Fruit fly (Drosophila melanogaster): ENCODE results near the gene GstT3.

Gene GstT3

DNA sequence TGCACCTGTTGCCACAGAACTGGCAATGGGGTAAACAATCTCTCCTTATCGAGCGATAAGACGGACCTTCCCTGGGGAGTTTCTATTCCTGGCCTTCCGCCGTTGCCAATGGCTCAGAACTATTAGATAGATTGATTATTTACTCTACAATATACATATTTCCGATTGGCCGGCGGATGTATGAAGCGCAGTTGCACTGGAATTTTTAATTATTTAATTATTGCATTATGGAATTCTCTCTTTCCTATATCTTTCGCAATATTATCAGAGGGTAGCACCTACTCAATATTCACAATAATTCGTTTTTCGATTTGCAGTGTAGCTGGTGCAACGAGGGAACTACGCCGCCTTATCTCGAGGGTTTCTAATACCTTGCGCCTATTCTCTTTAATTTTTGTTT lies at the start of gene GstT3:
Gene GstT3, plus strand, starts transcription at position 301 of the 400 bp plus-strand sequence.
- no peak for TF ChIP-seq CG4496 (GFP tag; IDR thresholded peaks at IDR 0.05)
- no peak for TF ChIP-seq fd96Ca (GFP tag; IDR thresholded peaks at IDR 0.05)
- no peak for TF ChIP-seq CG17806 (tag; optimal IDR thresholded peaks at IDR 0.05)
- TF ChIP-seq CG9948 (tag; optimal IDR thresholded peaks at IDR 0.05) = no peak

- TF ChIP-seq CG15710 (tag; optimal IDR thresholded peaks at IDR 0.05) (no peak), fd96Ca (GFP tag; IDR thresholded peaks at IDR 0.05) (no peak), CG17806 (tag; optimal IDR thresholded peaks at IDR 0.05) (no peak), D1 (tag; optimal IDR thresholded peaks at IDR 0.05) (no peak), Snoo (tag; optimal IDR thresholded peaks at IDR 0.05) (no peak), Ets98B (GFP tag; IDR thresholded peaks at IDR 0.05) (no peak), Pif1B (GFP tag; optimal IDR thresholded peaks at IDR 0.05) (no peak), CG13204 (GFP tag; optimal IDR thresholded peaks at IDR 0.05) (no peak), rn (GFP tag; IDR thresholded peaks at IDR 0.05) (no peak), CG9948 (tag; optimal IDR thresholded peaks at IDR 0.05) (no peak), EcR (GFP tag; optimal IDR thresholded peaks at IDR 0.05) (no peak), CG32121 (GFP tag; IDR thresholded peaks at IDR 0.05) (no peak), CG10348 (GFP tag; IDR thresholded peaks at IDR 0.05) (no peak), CG4496 (GFP tag; IDR thresholded peaks at IDR 0.05) (no peak), CG14655 (GFP tag; optimal IDR thresholded peaks at IDR 0.05) (no peak), CG12605 (GFP tag; IDR thresholded peaks at IDR 0.05) (no peak)
Observed at dm6 chrX:20418864-20419263, 48.4 kb upstream of the GstT3 start, which contains the start of gene Obp19c. Gene Obp19c (minus strand): TSS chrX:20418964.

dm6 chrX:20419313-20419712 lies 47.9 kb upstream of the GstT3 start, which contains the start of gene Obp19d:
Gene Obp19d (plus strand): TSS chrX:20419613.
- TF ChIP-seq CG8159 (tag; optimal IDR thresholded peaks at IDR 0.05) (no peak), Pif1A (GFP tag; optimal IDR thresholded peaks at IDR 0.05) (no peak), CG9948 (tag; optimal IDR thresholded peaks at IDR 0.05) (no peak), D1 (tag; optimal IDR thresholded peaks at IDR 0.05) (no peak), CG10348 (GFP tag; IDR thresholded peaks at IDR 0.05) (no peak), gl (tag; optimal IDR thresholded peaks at IDR 0.05) (no peak), CG12605 (GFP tag; IDR thresholded peaks at IDR 0.05) (no peak), Snoo (tag; optimal IDR thresholded peaks at IDR 0.05) (no peak), CG32121 (GFP tag; IDR thresholded peaks at IDR 0.05) (no peak), EcR (GFP tag; optimal IDR thresholded peaks at IDR 0.05) (no peak), fd96Ca (GFP tag; IDR thresholded peaks at IDR 0.05) (no peak), CG15710 (tag; optimal IDR thresholded peaks at IDR 0.05) (no peak), Ets98B (GFP tag; IDR thresholded peaks at IDR 0.05) (no peak), CG13204 (GFP tag; optimal IDR thresholded peaks at IDR 0.05) (no peak), CG4496 (GFP tag; IDR thresholded peaks at IDR 0.05) (no peak), CG14655 (GFP tag; optimal IDR thresholded peaks at IDR 0.05) (no peak), CG8301 (tag; optimal IDR thresholded peaks at IDR 0.05) (no peak), CG34367 (tag; optimal IDR thresholded peaks at IDR 0.05) (no peak)

DNA sequence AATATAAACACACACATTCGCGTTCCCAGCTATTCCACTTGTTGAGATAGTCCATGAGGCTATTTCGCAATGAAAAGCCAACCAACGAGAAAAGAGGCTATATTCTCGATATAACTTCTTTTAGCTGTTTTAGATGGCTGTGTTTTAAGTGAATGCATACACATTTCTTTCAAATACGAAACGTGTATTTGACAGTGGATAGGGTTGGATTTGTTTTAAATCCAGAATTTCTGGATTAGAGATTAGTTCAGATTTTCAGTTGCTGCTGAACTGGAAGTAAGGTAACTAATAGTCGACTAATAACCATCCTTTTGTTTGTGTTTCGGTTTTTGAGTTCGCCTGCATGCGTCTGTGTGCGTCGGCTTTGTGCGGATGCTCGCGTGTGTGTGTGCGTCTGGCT lies 44.1 kb upstream of the GstT3 start:
- TF ChIP-seq Pif1B (GFP tag; optimal IDR thresholded peaks at IDR 0.05) (no peak), CG4496 (GFP tag; IDR thresholded peaks at IDR 0.05) (no peak), fd96Ca (GFP tag; IDR thresholded peaks at IDR 0.05) (no peak), CG12605 (GFP tag; IDR thresholded peaks at IDR 0.05) (no peak)

DNA sequence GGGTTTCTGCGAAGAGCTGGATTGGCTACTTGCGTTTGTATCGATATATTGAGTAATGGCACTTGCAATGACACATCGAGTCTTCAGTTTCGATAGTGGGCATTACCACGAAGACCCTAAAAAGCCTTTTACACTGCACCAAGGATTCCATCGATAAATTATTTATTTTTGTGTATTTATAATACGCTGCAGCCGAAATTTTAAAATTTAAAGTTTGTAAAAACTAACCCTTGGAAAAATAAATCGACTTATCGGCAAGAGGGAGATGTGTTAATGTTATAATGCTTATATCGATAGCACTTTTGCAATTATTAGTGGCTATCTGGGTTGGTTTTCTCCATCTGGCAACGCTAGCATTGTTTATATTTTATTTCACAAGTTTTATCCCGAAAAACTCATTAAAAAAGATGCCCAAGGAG lies 43.5 kb upstream of the GstT3 start, which contains the start of the genes Pp4-19C and cactin:
Gene Pp4-19C, minus strand, starts transcription at position 256 of the 419 bp plus-strand sequence.
Gene cactin, plus strand, starts transcription at position 323 of the 419 bp plus-strand sequence.
- TF ChIP-seq CG34367 (tag; optimal IDR thresholded peaks at IDR 0.05) (no peak), CG15710 (tag; optimal IDR thresholded peaks at IDR 0.05) (peak; percentile 10), CG10348 (GFP tag; IDR thresholded peaks at IDR 0.05) (no peak), Ets98B (GFP tag; IDR thresholded peaks at IDR 0.05) (peak; percentile 17; the same call in 1 of the 2 replicates), CG4496 (GFP tag; IDR thresholded peaks at IDR 0.05) (0 out of 3 replicates have a peak, but pooled peaks have one; percentile 44)

DNA sequence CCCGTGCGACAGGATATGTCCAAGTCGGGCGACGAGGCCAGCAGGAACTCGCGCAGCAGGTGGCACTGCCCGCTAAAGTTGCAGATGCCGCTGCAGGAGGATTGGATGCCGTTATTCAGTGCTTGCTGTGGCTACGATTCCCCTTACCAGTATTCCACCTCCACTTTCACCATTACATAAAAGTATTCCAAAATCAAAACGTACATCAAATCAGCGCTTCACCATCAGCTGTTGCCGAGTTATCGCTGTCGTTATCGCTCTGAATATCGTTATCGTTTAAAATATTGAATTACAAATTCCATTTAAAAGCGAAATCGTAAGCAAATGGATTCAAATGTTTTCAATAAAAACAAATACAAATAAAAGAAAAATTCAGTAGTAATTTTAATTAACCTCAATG lies 40.4 kb upstream of the GstT3 start, which contains the start of gene CG15456:
Gene CG15456, minus strand, starts transcription at position 225 of the 400 bp plus-strand sequence.
- TF ChIP-seq CG10348 (GFP tag; IDR thresholded peaks at IDR 0.05) (no peak), CG34367 (tag; optimal IDR thresholded peaks at IDR 0.05) (no peak), CG12605 (GFP tag; IDR thresholded peaks at IDR 0.05) (no peak), Pif1B (GFP tag; optimal IDR thresholded peaks at IDR 0.05) (no peak), D1 (tag; optimal IDR thresholded peaks at IDR 0.05) (no peak), CG17806 (tag; optimal IDR thresholded peaks at IDR 0.05) (no peak), CG13204 (GFP tag; optimal IDR thresholded peaks at IDR 0.05) (no peak), CG9948 (tag; optimal IDR thresholded peaks at IDR 0.05) (no peak), gl (tag; optimal IDR thresholded peaks at IDR 0.05) (no peak), CG14655 (GFP tag; optimal IDR thresholded peaks at IDR 0.05) (no peak), rn (GFP tag; IDR thresholded peaks at IDR 0.05) (no peak), CG15710 (tag; optimal IDR thresholded peaks at IDR 0.05) (no peak), Ets98B (GFP tag; IDR thresholded peaks at IDR 0.05) (no peak), CG4496 (GFP tag; IDR thresholded peaks at IDR 0.05) (no peak)
